Worm (Caenorhabditis elegans): ENCODE data around the gene fis-2.

DNA sequence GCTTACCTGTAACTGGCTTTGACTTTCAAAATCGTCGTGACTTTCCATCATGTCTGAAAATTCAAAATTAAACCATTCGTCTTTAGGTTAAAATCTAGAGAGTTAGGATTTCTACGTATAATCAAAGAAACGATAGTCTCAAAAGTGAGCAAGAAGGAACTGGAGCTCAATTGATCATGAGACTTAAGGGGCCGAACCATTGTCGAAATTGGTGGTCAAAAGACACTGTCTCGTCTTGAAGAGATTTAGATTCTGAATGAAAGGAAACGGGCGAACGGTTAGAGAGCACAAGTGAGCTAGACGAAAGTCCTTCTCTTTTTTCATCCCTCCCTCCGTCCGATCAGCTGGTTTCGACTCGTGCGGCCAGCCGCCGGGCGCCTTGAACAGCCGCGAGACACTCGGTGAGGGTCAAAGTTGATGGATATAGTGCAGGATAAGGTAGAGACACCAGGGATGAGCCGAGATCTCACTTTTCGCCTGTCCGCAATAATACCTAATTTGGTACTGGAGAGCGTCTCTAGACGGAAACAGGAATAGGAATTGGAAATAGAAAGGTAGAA is 23.8 kb downstream of the fis-2 start, which contains the start of gene M60.7:
- no peak for TF ChIP-seq ztf-29 (GFP tag; IDR thresholded peaks at IDR 0.05)
- no peak for TF ChIP-seq ztf-23 (GFP tag; IDR thresholded peaks at IDR 0.05)
- TF ChIP-seq med-1 (GFP tag; optimal IDR thresholded peaks at IDR 0.05; ENCODE audit: insufficient read depth): no peak
- TF ChIP-seq tab-1 (GFP tag; IDR thresholded peaks at IDR 0.05): no peak
- no peak for TF ChIP-seq flt-1 (GFP tag; IDR thresholded peaks at IDR 0.05)
- no peak for TF ChIP-seq T22C8.4 (GFP tag; IDR thresholded peaks at IDR 0.05)
